Worm (Caenorhabditis elegans) whole organism, L4/young adult: ENCODE data around the gene C04A2.15.

Source experiments
- dao-5 ChIP-seq: sonication (generic microtip); optimal IDR thresholded peaks from 2 replicates; lab custom pipeline; 2016; ENCODE audit warnings: missing genotype, missing genetic modification characterization, moderate library complexity, missing compliant biosample characterization
- him-1 ChIP-seq: sonication (generic microtip); optimal IDR thresholded peaks from 2 replicates; lab custom pipeline; 2016; ENCODE audit warnings: missing genotype, missing genetic modification reagents, missing genetic modification characterization, missing compliant biosample characterization

- TF ChIP-seq dao-5 (tag; lab: Kevin White, UChicago), result no peak
- no peak for TF ChIP-seq him-1
Measured at ce11 chrII:6825732-6826131, 26.3 kb upstream of the C04A2.15 start.
